Worm (Caenorhabditis elegans) whole organism, L4/young adult: ENCODE data around the gene F07E5.5.

Source experiments
- W03F9.2 ChIP-seq: fragments of 150-350 bp; optimal IDR thresholded peaks from 2 replicates; lab custom pipeline; 2014; ENCODE audit warnings: missing biosample characterization, missing genetic modification characterization
- dao-5 ChIP-seq: sonication (generic microtip); optimal IDR thresholded peaks from 2 replicates; lab custom pipeline; 2016; ENCODE audit warnings: missing genotype, missing genetic modification characterization, moderate library complexity, missing compliant biosample characterization
- him-1 ChIP-seq: sonication (generic microtip); optimal IDR thresholded peaks from 2 replicates; lab custom pipeline; 2016; ENCODE audit warnings: missing genotype, missing genetic modification reagents, missing genetic modification characterization, missing compliant biosample characterization

- TF ChIP-seq W03F9.2 (tag; lab: Kevin White, UChicago) (no peak), him-1 (no peak), dao-5 (no peak)
Observed at ce11 chrII:2094924-2095650, 36.2 kb upstream of the F07E5.5 start, which contains the start of gene T16A1.2.
